Worm (Caenorhabditis elegans): ENCODE data around the gene F43C11.16.

DNA sequence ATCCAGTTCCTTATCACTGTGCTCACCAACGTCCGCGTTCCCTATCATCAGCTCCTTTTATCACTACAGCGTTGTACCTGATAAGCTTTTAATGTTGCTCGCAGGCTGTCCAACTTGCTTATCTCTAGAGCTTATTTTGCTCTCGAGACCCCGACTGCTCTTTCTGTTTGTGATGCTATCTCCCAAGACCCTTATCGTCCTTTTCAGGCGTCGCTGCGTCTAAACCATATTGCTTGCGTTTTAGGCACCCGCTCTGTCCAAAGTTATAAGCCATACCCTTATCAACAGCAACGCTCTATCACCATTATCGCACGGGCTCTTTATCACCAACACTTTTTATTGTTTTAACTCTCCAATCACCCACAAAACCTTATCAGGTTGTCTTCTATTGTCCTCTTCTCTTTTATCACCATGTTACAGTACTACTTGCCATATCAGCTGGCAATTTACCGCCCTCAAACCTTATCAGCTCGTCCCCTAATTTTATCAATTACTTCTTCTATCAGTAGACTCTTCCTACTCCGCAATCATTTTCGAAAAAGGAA is 18.7 kb upstream of the F43C11.16 start:
- TF ChIP-seq dao-5 (tag; optimal IDR thresholded peaks at IDR 0.05) (no peak), him-1 (tag; optimal IDR thresholded peaks at IDR 0.05) (no peak)
